Worm (Caenorhabditis elegans): ENCODE data around the gene F54C9.9.

DNA sequence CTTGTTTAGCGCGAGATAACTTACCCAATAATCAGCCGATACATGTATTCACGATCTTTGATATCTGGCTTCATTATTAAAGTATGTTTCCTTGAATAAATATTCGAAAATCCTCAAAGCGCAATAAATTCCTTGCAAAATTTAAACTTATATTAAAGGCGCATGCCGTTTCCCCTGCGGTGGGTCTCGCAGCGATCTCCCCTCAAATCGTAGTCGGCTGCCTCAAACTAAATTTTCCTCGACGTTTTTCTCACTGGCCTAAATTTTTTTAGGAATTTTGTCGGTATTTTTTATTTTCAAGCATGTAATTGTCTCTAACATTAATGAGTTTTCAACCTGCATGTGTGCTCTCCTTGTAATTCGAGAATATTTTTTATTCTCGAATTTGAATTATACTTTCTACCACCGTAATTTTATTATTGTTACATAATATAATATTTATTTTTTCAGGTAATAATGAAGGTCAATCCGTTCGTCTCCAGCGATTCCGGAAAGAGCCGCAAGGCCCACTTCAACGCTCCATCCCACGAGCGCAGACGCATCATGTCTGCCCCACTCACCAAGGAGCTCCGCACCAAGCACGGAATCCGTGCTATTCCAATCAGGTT is 24.6 kb downstream of the F54C9.9 start, which contains the start of the genes cpf-1 and rpl-26:
- TF ChIP-seq cog-1 (tag; optimal IDR thresholded peaks at IDR 0.05) (no peak), ref-1 (GFP tag; conservative IDR thresholded peaks at IDR 0.05) (no peak), klf-2 (GFP tag; conservative IDR thresholded peaks at IDR 0.05) (no peak)
